Worm (Caenorhabditis elegans) whole organism, young adult: Measurements from ENCODE around the gene C52E4.12.

ENCODE experiments used
- B0035.1 ChIP-seq: sonication (generic microtip); optimal IDR thresholded peaks from 2 replicates; lab custom pipeline; 2016; ENCODE audit warnings: missing genetic modification characterization, mild to moderate bottlenecking, missing compliant biosample characterization, missing genotype, missing genetic modification reagents
- D2030.7 ChIP-seq: fragments of 200-800 bp; sonication (Bioruptor generic); IDR thresholded peaks from 2 replicates; pipeline ENCODE4 v1.3.6; 2022; ENCODE audit warnings: missing genetic modification reagents, missing genetic modification characterization, missing compliant biosample characterization
- F22D6.2 ChIP-seq: sonication (generic microtip); optimal IDR thresholded peaks from 2 replicates; lab custom pipeline; 2016; ENCODE audit warnings: mild to moderate bottlenecking, missing genetic modification characterization, missing compliant biosample characterization
- F37B4.10 ChIP-seq: fragments of 200-800 bp; sonication (Bioruptor generic); IDR thresholded peaks from 2 replicates; pipeline ENCODE4 v1.3.6; 2022; ENCODE audit warnings: missing genetic modification characterization, missing compliant biosample characterization
- F57A8.1 ChIP-seq: fragments of 200-800 bp; sonication (Bioruptor generic); optimal IDR thresholded peaks from 2 replicates; lab custom pipeline; 2018; ENCODE audit warnings: mild to moderate bottlenecking, missing genetic modification characterization, moderate library complexity, missing compliant biosample characterization
- F57C9.4 ChIP-seq: sonication (generic microtip); optimal IDR thresholded peaks from 2 replicates; lab custom pipeline; 2017; ENCODE audit warnings: mild to moderate bottlenecking, missing genetic modification characterization, missing compliant biosample characterization
- K12H6.12 ChIP-seq: fragments of 200-800 bp; sonication (Bioruptor generic); optimal IDR thresholded peaks from 2 replicates; lab custom pipeline; 2018; ENCODE audit warnings: mild to moderate bottlenecking, missing genetic modification characterization, missing compliant biosample characterization
- T07F8.4 ChIP-seq: sonication (generic microtip); optimal IDR thresholded peaks from 2 replicates; lab custom pipeline; 2016; ENCODE audit warnings: mild to moderate bottlenecking, missing genetic modification characterization, moderate library complexity, missing compliant biosample characterization
- T26A5.8 ChIP-seq: sonication (generic microtip); optimal IDR thresholded peaks from 2 replicates; lab custom pipeline; 2016; ENCODE audit warnings: missing genetic modification characterization, missing compliant biosample characterization
- Y67H2A.10 ChIP-seq: fragments of 200-800 bp; sonication (Bioruptor generic); conservative IDR thresholded peaks from 2 replicates; pipeline ENCODE4 v1.3.6; 2022; ENCODE audit warnings: missing genetic modification reagents, missing genetic modification characterization, missing compliant biosample characterization
- Y95B8A.8 ChIP-seq: fragments of 200-800 bp; sonication (Bioruptor generic); IDR thresholded peaks from 2 replicates; pipeline ENCODE4 v1.3.6; 2022; ENCODE audit warnings: missing genetic modification reagents, missing genetic modification characterization, missing compliant biosample characterization
- akir-1 ChIP-seq: fragments of 200-800 bp; sonication (Bioruptor generic); optimal IDR thresholded peaks from 2 replicates; lab custom pipeline; 2018; ENCODE audit warnings: mild to moderate bottlenecking, missing genetic modification characterization, moderate library complexity, missing compliant biosample characterization
- atf-7 ChIP-seq: sonication (generic microtip); optimal IDR thresholded peaks from 2 replicates; lab custom pipeline; 2017; ENCODE audit warnings: mild to moderate bottlenecking, missing genetic modification characterization, missing compliant biosample characterization
- athp-1 ChIP-seq: sonication (generic microtip); optimal IDR thresholded peaks from 2 replicates; lab custom pipeline; 2017; ENCODE audit warnings: mild to moderate bottlenecking, missing genetic modification characterization, missing compliant biosample characterization
- attf-5 ChIP-seq: fragments of 200-800 bp; sonication (Bioruptor generic); optimal IDR thresholded peaks from 2 replicates; lab custom pipeline; 2018; ENCODE audit warnings: mild to moderate bottlenecking, missing genetic modification characterization, missing compliant biosample characterization
- cebp-1 ChIP-seq, 2 experiments: fragments of 200-800 bp in 1 of 2; sonication (Bioruptor generic) in 1 of 2; sonication (generic microtip) in 1 of 2; IDR thresholded peaks in 1 of 2; optimal IDR thresholded peaks in 1 of 2; 2 replicates each; pipeline versions ENCODE4 v1.3.6 to Lab custom; 2017 to 2022; ENCODE audit warnings: missing compliant biosample characterization in 2 of 2, missing genetic modification characterization in 2 of 2, mild to moderate bottlenecking in 1 of 2, missing genetic modification reagents in 1 of 2, moderate library complexity in 1 of 2
- ceh-91 ChIP-seq: fragments of 200-800 bp; sonication (Bioruptor generic); IDR thresholded peaks from 2 replicates; pipeline ENCODE4 v1.3.6; 2022; ENCODE audit warnings: missing genetic modification reagents, missing genetic modification characterization, missing compliant biosample characterization
- egl-44 ChIP-seq: fragments of 200-800 bp; sonication (Bioruptor generic); IDR thresholded peaks from 2 replicates; pipeline ENCODE4 v1.3.6; 2022; ENCODE audit warnings: missing genetic modification reagents, missing genetic modification characterization, missing compliant biosample characterization
- ekl-4 ChIP-seq: fragments of 200-800 bp; sonication (Bioruptor generic); IDR thresholded peaks from 2 replicates; pipeline ENCODE4 v1.3.6; 2022; ENCODE audit warnings: missing genetic modification reagents, missing genetic modification characterization, missing compliant biosample characterization
- hmg-1.2 ChIP-seq: fragments of 200-800 bp; sonication (Bioruptor generic); IDR thresholded peaks from 2 replicates; pipeline ENCODE4 v1.3.6; 2022; ENCODE audit warnings: missing genetic modification reagents, missing genetic modification characterization, missing compliant biosample characterization
- lin-35 ChIP-seq, 3 experiments: fragments of 150-350 bp in 2 of 3; sonication (generic microtip) in 1 of 3; optimal IDR thresholded peaks; 2 replicates each; lab custom pipeline; 2014 to 2018; ENCODE audit warnings: missing biosample characterization in 3 of 3, missing genetic modification characterization in 3 of 3, missing genetic modification reagents in 3 of 3
- lir-1 ChIP-seq: fragments of 200-800 bp; sonication (Bioruptor generic); conservative IDR thresholded peaks from 2 replicates; pipeline ENCODE4 v1.3.6; 2022; ENCODE audit warnings: missing genetic modification reagents, missing genetic modification characterization, missing compliant biosample characterization
- madf-3 ChIP-seq: fragments of 200-800 bp; sonication (Bioruptor generic); IDR thresholded peaks from 2 replicates; pipeline ENCODE4 v1.3.6; 2022; ENCODE audit warnings: missing genetic modification reagents, missing genetic modification characterization, missing compliant biosample characterization
- madf-6 ChIP-seq: fragments of 200-800 bp; sonication (Bioruptor generic); IDR thresholded peaks from 2 replicates; pipeline ENCODE4 v1.3.6; 2022; ENCODE audit warnings: missing genetic modification reagents, missing genetic modification characterization, missing compliant biosample characterization
- madf-8 ChIP-seq: fragments of 200-800 bp; sonication (Bioruptor generic); conservative IDR thresholded peaks from 2 replicates; pipeline ENCODE4 v1.3.6; 2022; ENCODE audit warnings: missing genetic modification reagents, missing genetic modification characterization, missing compliant biosample characterization
- mcd-1 ChIP-seq: fragments of 200-800 bp; sonication (Bioruptor generic); IDR thresholded peaks from 2 replicates; pipeline ENCODE4 v1.3.6; 2022; ENCODE audit warnings: missing genetic modification reagents, missing genetic modification characterization, missing compliant biosample characterization
- mel-28 ChIP-seq: sonication (generic microtip); optimal IDR thresholded peaks from 2 replicates; lab custom pipeline; 2016; ENCODE audit warnings: borderline replicate concordance, mild to moderate bottlenecking, missing genetic modification characterization, missing compliant biosample characterization
- mes-4 ChIP-seq: sonication (generic microtip); optimal IDR thresholded peaks from 2 replicates; lab custom pipeline; 2016; ENCODE audit warnings: missing genotype, missing genetic modification characterization, missing compliant biosample characterization
- nfya-1 ChIP-seq: sonication (generic microtip); optimal IDR thresholded peaks from 2 replicates; lab custom pipeline; 2017; ENCODE audit warnings: antibody characterized with exemption, missing compliant biosample characterization, missing genetic modification characterization, borderline replicate concordance; ENCODE audit not compliant: insufficient read depth
- nfyb-1 ChIP-seq: fragments of 200-800 bp; sonication (Bioruptor generic); IDR thresholded peaks from 2 replicates; pipeline ENCODE4 v1.3.6; 2022; ENCODE audit warnings: missing genetic modification reagents, missing genetic modification characterization, missing compliant biosample characterization
- rec-8 ChIP-seq, 2 experiments: sonication (generic microtip); optimal IDR thresholded peaks; 2 replicates each; lab custom pipeline; 2016; ENCODE audit warnings: mild to moderate bottlenecking in 2 of 2, missing genetic modification characterization in 2 of 2, missing genetic modification reagents in 2 of 2, missing genotype in 2 of 2, missing biosample characterization in 1 of 2, missing compliant biosample characterization in 1 of 2, moderate library complexity in 1 of 2
- repo-1 ChIP-seq: sonication (generic microtip); optimal IDR thresholded peaks from 2 replicates; lab custom pipeline; 2017; ENCODE audit warnings: mild to moderate bottlenecking, missing genetic modification characterization, missing compliant biosample characterization
- snpc-1.1 ChIP-seq: sonication (generic microtip); optimal IDR thresholded peaks from 2 replicates; lab custom pipeline; 2017; ENCODE audit warnings: missing genetic modification characterization, mild to moderate bottlenecking, missing compliant biosample characterization, antibody characterized with exemption, moderate library complexity, missing genotype, missing genetic modification reagents; ENCODE audit not compliant: insufficient read depth
- snpc-3.4 ChIP-seq: sonication (generic microtip); optimal IDR thresholded peaks from 2 replicates; lab custom pipeline; 2017; ENCODE audit warnings: missing genetic modification characterization, mild to moderate bottlenecking, missing compliant biosample characterization, antibody characterized with exemption, moderate library complexity, missing genotype, missing genetic modification reagents
- snpc-4 ChIP-seq, 5 experiments: fragments of 150-350 bp in 1 of 5; sonication (generic microtip) in 4 of 5; optimal IDR thresholded peaks; 2 replicates each; lab custom pipeline; 2014 to 2018; ENCODE audit warnings: missing genetic modification characterization in 5 of 5, missing biosample characterization in 3 of 5, antibody characterized with exemption in 2 of 5, mild to moderate bottlenecking in 2 of 5, missing compliant biosample characterization in 2 of 5, missing genotype in 2 of 5, moderate library complexity in 2 of 5, missing genetic modification reagents in 1 of 5
- sptf-2 ChIP-seq: fragments of 200-800 bp; sonication (Bioruptor generic); optimal IDR thresholded peaks from 2 replicates; lab custom pipeline; 2018; ENCODE audit warnings: mild to moderate bottlenecking, missing genetic modification characterization, missing compliant biosample characterization
- tbx-9 ChIP-seq: sonication (generic microtip); optimal IDR thresholded peaks from 2 replicates; lab custom pipeline; 2016; ENCODE audit warnings: borderline replicate concordance, missing genetic modification characterization, inconsistent platforms, missing compliant biosample characterization
- tlf-1 ChIP-seq: fragments of 200-800 bp; sonication (Bioruptor generic); optimal IDR thresholded peaks from 2 replicates; lab custom pipeline; 2018; ENCODE audit warnings: mild to moderate bottlenecking, missing genetic modification characterization, missing compliant biosample characterization
- unc-62 ChIP-seq: fragments of 150-350 bp; optimal IDR thresholded peaks from 2 replicates; lab custom pipeline; 2014; ENCODE audit warnings: missing biosample characterization, missing genetic modification reagents, missing genetic modification characterization
- xnd-1 ChIP-seq: sonication (generic microtip); optimal IDR thresholded peaks from 2 replicates; lab custom pipeline; 2016; ENCODE audit warnings: missing genotype, missing genetic modification reagents, missing genetic modification characterization, missing compliant biosample characterization
- ztf-28 ChIP-seq: fragments of 200-800 bp; sonication (Bioruptor generic); IDR thresholded peaks from 2 replicates; pipeline ENCODE4 v1.3.6; 2022; ENCODE audit warnings: missing genetic modification reagents, missing genetic modification characterization, missing compliant biosample characterization
- ztf-3 ChIP-seq: fragments of 200-800 bp; sonication (Bioruptor generic); optimal IDR thresholded peaks from 2 replicates; lab custom pipeline; 2018; ENCODE audit warnings: mild to moderate bottlenecking, missing genetic modification characterization, missing compliant biosample characterization

Gene C52E4.12

DNA sequence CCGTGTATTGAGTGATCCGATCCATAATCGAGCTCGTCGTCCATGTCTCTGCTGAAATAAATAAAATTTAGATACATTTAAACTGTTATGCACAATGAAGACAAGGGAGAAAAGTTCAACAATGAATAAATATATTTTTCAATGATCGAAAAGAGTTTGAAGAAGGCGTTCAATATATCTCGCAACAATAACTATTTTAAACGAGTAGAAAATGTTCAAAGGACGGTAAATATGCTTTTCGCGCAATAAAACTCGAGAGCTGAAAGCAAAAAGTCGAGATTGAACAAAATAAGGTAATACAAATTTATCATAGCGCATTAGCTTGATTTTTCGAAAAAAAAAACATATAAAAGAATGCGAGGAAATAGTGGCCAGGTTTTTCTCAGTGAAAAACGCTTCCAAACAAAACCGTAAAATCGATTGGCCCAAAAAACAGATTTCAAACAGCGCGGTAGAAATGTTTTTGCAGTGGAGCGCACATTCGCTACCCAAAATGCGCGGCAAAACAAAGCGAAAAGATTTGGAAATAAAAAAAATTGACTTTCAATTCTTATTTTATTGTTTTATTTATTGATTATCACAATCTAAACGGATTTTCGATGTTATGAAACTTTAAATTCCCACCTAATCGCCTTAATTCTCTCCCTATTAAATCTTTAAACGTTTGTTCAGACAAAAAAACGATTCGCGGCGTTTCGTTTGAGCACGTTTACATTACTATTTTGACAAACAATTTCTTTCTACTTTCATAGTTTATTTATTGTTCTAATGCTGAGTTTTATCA is 45.1 kb downstream of the C52E4.12 start, which contains the start of the genes kup-1 and F10C2.4 (continued):
- TF ChIP-seq cebp-1 (GFP tag; IDR thresholded peaks at IDR 0.05; lab: Robert Waterston, UW), result no peak
- TF ChIP-seq cebp-1 (tag; optimal IDR thresholded peaks at IDR 0.05; lab: Kevin White, UChicago), result no peak
- no peak for TF ChIP-seq ztf-3
- no peak for TF ChIP-seq lir-1 (GFP tag; lab: Robert Waterston, UW)
- no peak for TF ChIP-seq sptf-2 (GFP tag; lab: Kevin White, UChicago)
- TF ChIP-seq rec-8 (tag; optimal IDR thresholded peaks at IDR 0.05; lab: Kevin White, UChicago), result no peak
- TF ChIP-seq ekl-4 (GFP tag; lab: Robert Waterston, UW), result no peak
- no peak for TF ChIP-seq tlf-1 (GFP tag; lab: Kevin White, UChicago)
- TF ChIP-seq T07F8.4 (tag; lab: Kevin White, UChicago), result no peak
- no peak for TF ChIP-seq F37B4.10 (GFP tag; lab: Robert Waterston, UW)
- no peak for TF ChIP-seq B0035.1 (tag; lab: Kevin White, UChicago)
- no peak for TF ChIP-seq tbx-9 (tag; lab: Kevin White, UChicago)
- TF ChIP-seq unc-62 (GFP tag; lab: Kevin White, UChicago), result no peak
- TF ChIP-seq xnd-1 (tag; lab: Kevin White, UChicago), result no peak
- no peak for TF ChIP-seq mes-4 (tag; lab: Kevin White, UChicago)
- TF ChIP-seq ztf-28 (GFP tag; lab: Robert Waterston, UW), result no peak
- TF ChIP-seq T26A5.8, result no peak
- no peak for TF ChIP-seq Y95B8A.8
- peak in 1 of 3 experiments; percentile 55 for TF ChIP-seq lin-35 (GFP tag; optimal IDR thresholded peaks at IDR 0.05; lab: Kevin White, UChicago)
- no peak for TF ChIP-seq egl-44 (GFP tag; lab: Robert Waterston, UW)
- TF ChIP-seq madf-6, result peak; percentile 60; the same call in 1 of the 2 replicates
- TF ChIP-seq snpc-1.1 (tag; lab: Kevin White, UChicago), result no peak
- TF ChIP-seq hmg-1.2 (GFP tag; lab: Robert Waterston, UW), result no peak
- peak; percentile 39 for TF ChIP-seq snpc-3.4 (tag; lab: Kevin White, UChicago)
- no peak for TF ChIP-seq snpc-4 (GFP tag; optimal IDR thresholded peaks at IDR 0.05; lab: Kevin White, UChicago)
- peak in 2 of 4 experiments; percentile 5 to 40 for TF ChIP-seq snpc-4 (tag; optimal IDR thresholded peaks at IDR 0.05; lab: Kevin White, UChicago)
- TF ChIP-seq madf-3 (GFP tag; lab: Robert Waterston, UW), result no peak
- TF ChIP-seq atf-7 (tag; lab: Kevin White, UChicago), result no peak
- no peak for TF ChIP-seq madf-8
- peak; percentile 86 for TF ChIP-seq attf-5
- no peak for TF ChIP-seq akir-1 (GFP tag; lab: Kevin White, UChicago)

DNA sequence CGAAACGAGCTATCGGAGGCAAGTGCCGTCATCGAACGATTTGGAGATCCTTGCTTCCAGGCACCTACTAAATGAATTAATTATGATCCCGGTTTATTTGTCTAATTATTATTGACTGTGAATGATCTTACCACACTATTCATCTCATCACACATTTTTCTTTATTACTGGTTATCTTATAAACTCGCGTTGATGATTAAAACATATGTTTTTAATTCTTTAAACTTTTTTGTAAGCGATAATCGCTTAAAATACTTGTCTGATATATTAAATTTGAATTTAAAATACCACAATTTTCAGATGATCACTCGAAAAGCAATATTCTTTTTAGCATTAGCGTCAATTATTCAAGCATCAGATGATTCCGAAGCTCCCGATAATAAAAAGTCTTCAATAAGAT is 49.2 kb downstream of the C52E4.12 start, which contains the start of gene F10C2.5:
F10C2.5 (plus strand) TSS at position 301 of the 400 bp plus-strand sequence.
- TF ChIP-seq F57A8.1 (GFP tag; lab: Kevin White, UChicago) (no peak), hmg-1.2 (GFP tag; lab: Robert Waterston, UW) (no peak), nfya-1 (tag; lab: Kevin White, UChicago) (no peak), athp-1 (no peak), F22D6.2 (tag; lab: Kevin White, UChicago) (no peak), Y67H2A.10 (GFP tag; lab: Robert Waterston, UW) (no peak), ztf-28 (GFP tag; lab: Robert Waterston, UW) (no peak), B0035.1 (tag; lab: Kevin White, UChicago) (no peak), nfyb-1 (GFP tag; lab: Robert Waterston, UW) (no peak), ceh-91 (GFP tag; lab: Robert Waterston, UW) (no peak), D2030.7 (no peak), mcd-1 (GFP tag; lab: Robert Waterston, UW) (no peak), attf-5 (no peak), repo-1 (no peak), F57C9.4 (tag; lab: Kevin White, UChicago) (no peak), sptf-2 (GFP tag; lab: Kevin White, UChicago) (no peak), mel-28 (tag; lab: Kevin White, UChicago) (no peak), K12H6.12 (tag; lab: Kevin White, UChicago) (no peak)
